Worm (Caenorhabditis elegans): ENCODE data around the gene srh-74.

ce11 chrV:11095873-11096272 lies 47.3 kb upstream of the srh-74 start, which contains the start of gene Y42A5A.3:
- no peak for TF ChIP-seq elt-1 (tag; optimal IDR thresholded peaks at IDR 0.05)
- TF ChIP-seq nhr-25 (tag; optimal IDR thresholded peaks at IDR 0.05), result no peak
- TF ChIP-seq elt-2 (tag; optimal IDR thresholded peaks at IDR 0.05), result no peak
- TF ChIP-seq egl-27 (tag; optimal IDR thresholded peaks at IDR 0.05), result no peak
- no peak for TF ChIP-seq ceh-82 (tag; optimal IDR thresholded peaks at IDR 0.05)
- TF ChIP-seq snpc-4 (tag; optimal IDR thresholded peaks at IDR 0.05), result no peak
- no peak for TF ChIP-seq nhr-28 (tag; optimal IDR thresholded peaks at IDR 0.05)
- no peak for TF ChIP-seq pha-4 (tag; optimal IDR thresholded peaks at IDR 0.05)
- TF ChIP-seq lin-39 (tag; optimal IDR thresholded peaks at IDR 0.05), result no peak
- no peak for TF ChIP-seq nhr-237 (tag; optimal IDR thresholded peaks at IDR 0.05)
- TF ChIP-seq nhr-12 (tag; optimal IDR thresholded peaks at IDR 0.05), result no peak
- TF ChIP-seq tbx-2 (tag; optimal IDR thresholded peaks at IDR 0.05), result no peak
